Worm (Caenorhabditis elegans) whole organism, mixed stage, embryonic: Measurements from ENCODE around the gene T24D5.4.

ENCODE experiments used
- ceh-83 ChIP-seq: fragments of 200-800 bp; sonication (Bioruptor generic); optimal IDR thresholded peaks from 2 replicates; lab custom pipeline; 2018; ENCODE audit warnings: mild to moderate bottlenecking, missing genetic modification characterization, missing compliant biosample characterization
- elt-3 ChIP-seq: fragments of 150-350 bp; optimal IDR thresholded peaks from 2 replicates; lab custom pipeline; 2014; ENCODE audit warnings: missing biosample characterization, missing genetic modification characterization
- snpc-4 ChIP-seq: fragments of 150-350 bp; optimal IDR thresholded peaks from 2 replicates; lab custom pipeline; 2014; ENCODE audit warnings: missing biosample characterization, missing genetic modification characterization

- TF ChIP-seq ceh-83 (no peak), snpc-4 (tag; lab: Kevin White, UChicago) (no peak), elt-3 (tag; lab: Kevin White, UChicago) (no peak)
Observed at ce11 chrX:12618447-12618846, 21.5 kb downstream of the T24D5.4 start.
